Worm (Caenorhabditis elegans) whole organism, L2 larva: ENCODE measurements around the gene hlh-14.

Source experiments
- dmd-4 ChIP-seq: sonication (generic microtip); optimal IDR thresholded peaks from 2 replicates; lab custom pipeline; 2017; ENCODE audit warnings: missing biosample characterization, missing genetic modification characterization
- nhr-12 ChIP-seq: fragments of 150-350 bp; optimal IDR thresholded peaks from 2 replicates; lab custom pipeline; 2014; ENCODE audit warnings: missing biosample characterization, missing genetic modification characterization
- unc-55 ChIP-seq: fragments of 150-350 bp; sonication (generic microtip); optimal IDR thresholded peaks from 3 replicates; lab custom pipeline; 2014; ENCODE audit warnings: missing biosample characterization, missing genetic modification reagents, missing genetic modification characterization

- TF ChIP-seq dmd-4: no peak
- TF ChIP-seq unc-55 (GFP tag; lab: Kevin White, UChicago): no peak
- TF ChIP-seq nhr-12 (tag; lab: Kevin White, UChicago): no peak
These were observed 9.7 kb upstream of the hlh-14 start for ce11 chrII:5748395-5748794.
